Fruit fly (Drosophila melanogaster): ENCODE data around the gene Rpn5.

The Rpn5 gene

DNA sequence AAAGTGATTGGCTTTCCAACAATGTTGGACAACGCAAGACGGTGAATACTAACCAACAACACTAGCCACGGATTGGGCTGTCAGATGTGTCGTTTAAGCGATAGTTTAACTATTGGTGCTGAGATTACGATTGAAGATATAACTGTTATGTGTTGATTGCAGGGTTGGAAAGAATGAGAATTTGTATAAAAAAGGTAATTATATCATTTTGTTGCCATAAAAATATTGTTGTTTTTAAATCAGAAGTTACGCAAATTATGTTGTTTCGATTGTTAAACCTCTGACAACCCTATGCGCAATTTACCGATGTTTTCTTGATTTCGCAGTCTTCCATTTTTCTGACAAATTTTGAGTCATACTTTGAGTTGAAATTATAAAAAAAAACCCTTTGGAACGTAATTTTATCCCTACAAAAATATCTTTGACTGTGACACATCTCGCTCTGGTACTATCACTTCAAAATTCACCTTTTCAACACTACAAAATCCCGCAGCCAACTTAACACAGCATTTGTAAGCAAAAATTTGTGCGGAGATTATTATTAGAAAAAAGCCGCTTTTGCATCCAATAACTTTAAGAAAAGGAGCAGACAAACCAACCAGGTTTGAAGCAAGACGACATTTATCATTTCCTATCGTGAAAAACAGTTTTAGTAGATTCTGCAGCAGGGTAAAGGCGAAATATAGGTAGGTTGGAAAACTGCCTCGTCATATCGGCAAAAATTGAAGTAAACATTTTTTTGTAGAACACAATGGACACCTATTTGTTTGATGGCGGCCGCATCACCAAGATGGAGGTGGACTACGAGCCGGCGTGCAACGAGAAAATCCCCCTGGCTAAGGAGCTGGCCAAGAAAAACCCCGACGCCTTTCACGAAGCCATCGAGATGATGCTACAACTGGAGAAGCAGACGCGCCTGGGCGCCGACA is at the start of gene Rpn5, which contains the start of gene Hat1 (continued):
- no peak for TF ChIP-seq C15 (GFP tag; IDR thresholded peaks at IDR 0.05)
- TF ChIP-seq Xrp1 (GFP tag; IDR thresholded peaks at IDR 0.05), result peak; percentile 70; the same call in 1 of the 2 replicates
- TF ChIP-seq CG15011 (GFP tag; optimal IDR thresholded peaks at IDR 0.05), result peak; percentile 58
- peak; percentile 64; the same call in 1 of the 3 replicates for TF ChIP-seq CG6791 (GFP tag; IDR thresholded peaks at IDR 0.05; ENCODE audit: partially characterized antibody)
- peak; percentile 94 for TF ChIP-seq HLH54F (GFP tag; optimal IDR thresholded peaks at IDR 0.05)
- peak; percentile 66 for TF ChIP-seq CG17385 (GFP tag; optimal IDR thresholded peaks at IDR 0.05)
- TF ChIP-seq disco-r (GFP tag; optimal IDR thresholded peaks at IDR 0.05), result peak; percentile 92
- peak; percentile 95 for TF ChIP-seq CG13624 (GFP tag; optimal IDR thresholded peaks at IDR 0.05)
- TF ChIP-seq CrebB (tag; optimal IDR thresholded peaks at IDR 0.05), result peak; percentile 1
- peak; percentile 48 for TF ChIP-seq CG10431 (GFP tag; optimal IDR thresholded peaks at IDR 0.05)
- TF ChIP-seq GATAe (GFP tag; conservative IDR thresholded peaks at IDR 0.05), result no peak
- peak; percentile 93 for TF ChIP-seq tx (GFP tag; optimal IDR thresholded peaks at IDR 0.05)
- no peak for TF ChIP-seq CG8359 (GFP tag; optimal IDR thresholded peaks at IDR 0.05; ENCODE audit: borderline replicate concordance)
- no peak for TF ChIP-seq sr (GFP tag; IDR thresholded peaks at IDR 0.05)
- peak; percentile 58 for TF ChIP-seq pzg (GFP tag; optimal IDR thresholded peaks at IDR 0.05)
- TF ChIP-seq gem (tag; optimal IDR thresholded peaks at IDR 0.05), result peak; percentile 78
- peak; percentile 80 for TF ChIP-seq luna (GFP tag; optimal IDR thresholded peaks at IDR 0.05)
- no peak for TF ChIP-seq CG12071 (GFP tag; optimal IDR thresholded peaks at IDR 0.05)
- TF ChIP-seq Gsc (GFP tag; IDR thresholded peaks at IDR 0.05), result 0 out of 2 replicates have a peak, but pooled peaks have one; percentile 7
- 0 out of 3 replicates have a peak, but pooled peaks have one; percentile 31 for TF ChIP-seq H15 (GFP tag; IDR thresholded peaks at IDR 0.05)
- TF ChIP-seq CG15514 (GFP tag; optimal IDR thresholded peaks at IDR 0.05), result peak; percentile 56
- no peak for TF ChIP-seq CG11696 (GFP tag; IDR thresholded peaks at IDR 0.05)
- peak; percentile 29; the same call in 1 of the 2 replicates for TF ChIP-seq CG11247 (GFP tag; IDR thresholded peaks at IDR 0.05)
- TF ChIP-seq CG11093 (GFP tag; IDR thresholded peaks at IDR 0.05), result peak; percentile 62; the same call in 1 of the 3 replicates
- TF ChIP-seq CG32767 (GFP tag; IDR thresholded peaks at IDR 0.05), result no peak
- TF ChIP-seq CG13287 (GFP tag; IDR thresholded peaks at IDR 0.05; ENCODE audit: partially characterized antibody), result peak; percentile 83
- peak in 1 of 3 experiments; percentile 81 for TF ChIP-seq lola (GFP tag; optimal IDR thresholded peaks at IDR 0.05)
- TF ChIP-seq h (optimal IDR thresholded peaks at IDR 0.05), result no peak
- TF ChIP-seq CG17361 (GFP tag; IDR thresholded peaks at IDR 0.05), result peak; percentile 95
- peak; percentile 56 for TF ChIP-seq nom (GFP tag; optimal IDR thresholded peaks at IDR 0.05)
- TF ChIP-seq ash1 (GFP tag; optimal IDR thresholded peaks at IDR 0.05), result no peak
- TF ChIP-seq CG6272 (GFP tag; IDR thresholded peaks at IDR 0.05), result peak; percentile 49
- peak in 1 of 3 experiments; percentile 25 for TF ChIP-seq Stat92E (GFP tag; optimal IDR thresholded peaks at IDR 0.05)
- TF ChIP-seq CG32772 (GFP tag; IDR thresholded peaks at IDR 0.05), result peak; percentile 60
- peak; percentile 87 for TF ChIP-seq CG9727 (GFP tag; optimal IDR thresholded peaks at IDR 0.05)
- peak; percentile 52 for TF ChIP-seq CG13296 (GFP tag; optimal IDR thresholded peaks at IDR 0.05)
- no peak for TF ChIP-seq CG12769 (tag; optimal IDR thresholded peaks at IDR 0.05)
- TF ChIP-seq ac (GFP tag; optimal IDR thresholded peaks at IDR 0.05), result no peak
- peak; percentile 66; the same call in 2 of the 3 replicates for TF ChIP-seq zen2 (GFP tag; IDR thresholded peaks at IDR 0.05; ENCODE audit: partially characterized antibody)
- TF ChIP-seq CG9609 (GFP tag; optimal IDR thresholded peaks at IDR 0.05), result peak; percentile 90
- TF ChIP-seq TFAM (GFP tag; optimal IDR thresholded peaks at IDR 0.05), result peak; percentile 22
- TF ChIP-seq CG9817 (tag; optimal IDR thresholded peaks at IDR 0.05), result peak; percentile 76
- TF ChIP-seq CG9437 (GFP tag; optimal IDR thresholded peaks at IDR 0.05), result peak; percentile 87
- peak; percentile 35 for TF ChIP-seq CG2875 (GFP tag; optimal IDR thresholded peaks at IDR 0.05)
- peak; percentile 17 for TF ChIP-seq CG10565 (GFP tag; optimal IDR thresholded peaks at IDR 0.05)
- TF ChIP-seq D (optimal IDR thresholded peaks at IDR 0.05), result no peak
- TF ChIP-seq D (GFP tag; optimal IDR thresholded peaks at IDR 0.05), result peak; percentile 72

Data from whole organism, embryonic.